Worm (Caenorhabditis elegans): ENCODE data around the gene col-139.

The col-139 gene

DNA sequence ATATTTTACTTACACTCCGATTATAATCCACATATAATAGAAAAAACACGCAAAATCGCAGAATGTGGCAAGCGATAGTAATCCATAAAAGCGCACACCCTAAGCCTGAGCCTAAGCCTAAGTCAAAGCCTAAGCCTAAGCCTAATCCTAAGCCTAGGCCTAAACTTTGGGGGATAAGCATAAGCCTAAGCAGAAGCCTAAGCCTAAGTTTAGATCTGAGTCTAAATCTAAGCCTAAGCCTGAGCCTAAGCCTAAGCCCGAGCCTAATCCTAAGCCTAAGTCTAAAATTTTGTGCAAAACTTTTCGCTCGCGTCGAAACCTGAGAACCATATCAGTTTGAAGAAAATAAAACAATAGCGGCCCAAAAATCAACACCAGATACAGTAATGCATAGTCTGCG is 30.4 kb upstream of the col-139 start:
- TF ChIP-seq aptf-2 (GFP tag; conservative IDR thresholded peaks at IDR 0.05) = no peak
- no peak for TF ChIP-seq hsf-1 (GFP tag; IDR thresholded peaks at IDR 0.05)
- TF ChIP-seq F37B4.10 (GFP tag; IDR thresholded peaks at IDR 0.05) = no peak
- no peak for TF ChIP-seq madf-8 (GFP tag; conservative IDR thresholded peaks at IDR 0.05)
- no peak for TF ChIP-seq snpc-4 (GFP tag; optimal IDR thresholded peaks at IDR 0.05)
- TF ChIP-seq snpc-4 (tag; optimal IDR thresholded peaks at IDR 0.05) = no peak
- no peak for TF ChIP-seq pha-4 (tag; optimal IDR thresholded peaks at IDR 0.05)
- TF ChIP-seq ceh-58 (GFP tag; IDR thresholded peaks at IDR 0.05) = no peak
- no peak for TF ChIP-seq nfyb-1 (GFP tag; IDR thresholded peaks at IDR 0.05)
- no peak for TF ChIP-seq tbp1 (GFP tag; optimal IDR thresholded peaks at IDR 0.05)
- no peak for TF ChIP-seq sea-2 (GFP tag; IDR thresholded peaks at IDR 0.05)
- no peak for TF ChIP-seq let-607 (tag; optimal IDR thresholded peaks at IDR 0.05)

DNA sequence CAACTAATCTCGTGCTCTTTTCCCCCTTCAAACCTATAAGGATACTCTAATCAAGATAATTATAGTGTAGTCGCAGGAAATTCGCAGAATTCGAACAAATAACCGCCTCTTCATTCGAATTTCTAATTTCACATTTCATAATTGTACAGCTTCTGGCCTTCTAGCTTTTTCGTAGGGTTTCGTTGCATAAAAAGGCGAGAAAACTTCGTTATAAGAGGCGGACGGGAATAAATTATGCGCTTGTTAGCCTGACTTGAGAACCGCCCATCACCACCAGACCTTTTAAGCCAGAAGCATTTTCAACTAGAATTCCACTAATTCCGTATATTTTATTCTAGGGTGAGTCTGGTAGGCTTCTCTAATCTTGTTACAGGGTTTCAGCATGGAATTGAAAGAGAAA is 27.9 kb upstream of the col-139 start, which contains the start of gene K03B4.4:
Gene K03B4.4 (plus strand): TSS at position 301 of the 400 bp plus-strand sequence.
- TF ChIP-seq B0336.3 (GFP tag; IDR thresholded peaks at IDR 0.05) = no peak
- TF ChIP-seq snpc-1.3 (tag; optimal IDR thresholded peaks at IDR 0.05; ENCODE audit: insufficient read depth) = no peak
- no peak for TF ChIP-seq tlf-1 (GFP tag; optimal IDR thresholded peaks at IDR 0.05)
- TF ChIP-seq ceh-91 (GFP tag; IDR thresholded peaks at IDR 0.05) = no peak
- no peak for TF ChIP-seq ztf-26 (tag; optimal IDR thresholded peaks at IDR 0.05)
- no peak for TF ChIP-seq Y67H2A.10 (GFP tag; conservative IDR thresholded peaks at IDR 0.05)
- TF ChIP-seq hmg-20 (GFP tag; IDR thresholded peaks at IDR 0.05) = no peak
- TF ChIP-seq atf-7 (tag; optimal IDR thresholded peaks at IDR 0.05) = no peak
- no peak for TF ChIP-seq lag-1 (GFP tag; IDR thresholded peaks at IDR 0.05)
- no peak for TF ChIP-seq F57C9.4 (tag; optimal IDR thresholded peaks at IDR 0.05)
- no peak for TF ChIP-seq ztf-3 (GFP tag; optimal IDR thresholded peaks at IDR 0.05)
- TF ChIP-seq mel-28 (tag; optimal IDR thresholded peaks at IDR 0.05; ENCODE audit: borderline replicate concordance) = no peak
- TF ChIP-seq lir-1 (GFP tag; conservative IDR thresholded peaks at IDR 0.05) = no peak
- TF ChIP-seq ceh-79 (tag; optimal IDR thresholded peaks at IDR 0.05) = no peak
- no peak for TF ChIP-seq K12H6.12 (tag; optimal IDR thresholded peaks at IDR 0.05)

DNA sequence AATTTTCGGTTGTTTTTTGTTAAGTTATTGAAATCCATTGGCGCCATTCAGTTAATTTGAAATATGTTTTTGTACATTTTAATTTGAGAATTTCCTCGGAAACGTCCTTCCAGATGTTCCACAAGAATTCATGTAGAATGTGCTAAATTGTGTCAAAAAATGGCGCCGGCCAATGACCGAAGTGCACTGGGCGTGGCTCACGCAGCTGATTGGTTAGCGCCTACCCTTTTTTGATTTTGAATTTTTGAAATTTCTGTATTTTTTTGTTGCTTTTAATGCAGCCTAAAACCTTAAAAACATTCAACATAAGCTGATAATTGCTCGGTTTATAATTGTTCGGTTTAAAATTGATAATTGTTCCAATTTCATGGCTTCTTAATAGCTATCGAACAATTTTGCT is 23.0 kb upstream of the col-139 start:
- TF ChIP-seq zim-3 (tag; optimal IDR thresholded peaks at IDR 0.05) (no peak), unc-62 (GFP tag; optimal IDR thresholded peaks at IDR 0.05) (no peak), ceh-58 (GFP tag; IDR thresholded peaks at IDR 0.05) (no peak), repo-1 (tag; optimal IDR thresholded peaks at IDR 0.05) (no peak), F23B12.7 (tag; optimal IDR thresholded peaks at IDR 0.05; ENCODE audit: insufficient read depth) (no peak), hrde-1 (tag; optimal IDR thresholded peaks at IDR 0.05; ENCODE audit: borderline replicate concordance) (no peak), B0035.1 (tag; optimal IDR thresholded peaks at IDR 0.05) (no peak), pha-4 (tag; optimal IDR thresholded peaks at IDR 0.05) (no peak), tbp1 (GFP tag; optimal IDR thresholded peaks at IDR 0.05) (no peak), egl-18 (GFP tag; IDR thresholded peaks at IDR 0.05) (no peak), bed-1 (GFP tag; IDR thresholded peaks at IDR 0.05) (no peak), T07F8.4 (tag; optimal IDR thresholded peaks at IDR 0.05) (no peak), atf-7 (tag; optimal IDR thresholded peaks at IDR 0.05) (no peak), snpc-3.4 (tag; optimal IDR thresholded peaks at IDR 0.05) (no peak), hlh-26 (GFP tag; conservative IDR thresholded peaks at IDR 0.05) (no peak), F39B2.1 (GFP tag; IDR thresholded peaks at IDR 0.05) (no peak), D2030.7 (GFP tag; IDR thresholded peaks at IDR 0.05) (no peak), F22D6.2 (tag; optimal IDR thresholded peaks at IDR 0.05) (no peak), sdz-38 (tag; optimal IDR thresholded peaks at IDR 0.05) (no peak)
